Worm (Caenorhabditis elegans) whole organism, late embryonic: ENCODE data around the gene set-27.

Experiments
- ceh-19 ChIP-seq: fragments of 200-800 bp; sonication (Bioruptor generic); optimal IDR thresholded peaks from 2 replicates; lab custom pipeline; 2018; ENCODE audit warnings: mild to moderate bottlenecking, missing genetic modification characterization, missing compliant biosample characterization
- ceh-9 ChIP-seq: sonication (generic microtip); optimal IDR thresholded peaks from 2 replicates; lab custom pipeline; 2016; ENCODE audit warnings: mild to moderate bottlenecking, missing genetic modification characterization, inconsistent platforms, missing compliant biosample characterization
- fkh-10 ChIP-seq: fragments of 150-350 bp; optimal IDR thresholded peaks from 2 replicates; lab custom pipeline; 2014; ENCODE audit warnings: missing biosample characterization, missing genetic modification reagents, missing genetic modification characterization
- lin-11 ChIP-seq: fragments of 200-800 bp; sonication (Bioruptor generic); optimal IDR thresholded peaks from 2 replicates; lab custom pipeline; 2018; ENCODE audit warnings: mild to moderate bottlenecking, missing genetic modification characterization, missing compliant biosample characterization
- pax-1 ChIP-seq: fragments of 150-350 bp; optimal IDR thresholded peaks from 2 replicates; lab custom pipeline; 2014; ENCODE audit warnings: missing biosample characterization, missing genetic modification characterization

DNA sequence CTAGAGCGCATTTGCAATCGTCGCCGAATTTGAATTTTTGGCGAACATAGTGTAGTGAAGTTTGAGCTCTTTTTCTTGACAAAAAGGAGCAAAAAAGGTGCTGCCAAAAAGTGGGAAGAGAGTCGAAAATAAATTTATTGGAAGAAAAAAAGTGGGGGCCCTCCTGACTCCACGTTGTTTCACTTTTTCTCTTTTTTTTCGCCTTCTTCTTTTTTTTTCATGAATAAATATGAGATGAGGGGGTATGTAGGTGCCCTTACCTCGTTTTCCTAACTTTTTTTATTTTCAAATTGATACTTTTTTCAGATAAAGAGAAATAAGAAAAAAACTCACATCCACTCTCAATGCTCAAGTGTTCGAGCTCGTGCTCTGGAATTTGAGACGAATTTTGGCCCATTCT, 14.7 kb upstream of the set-27 start, which contains the start of the genes Y71H2AL.2, Y71H2AL.4 and pbo-1:
- TF ChIP-seq lin-11 = no peak
- no peak for TF ChIP-seq ceh-9 (tag; lab: Kevin White, UChicago)
- TF ChIP-seq fkh-10 (GFP tag; lab: Kevin White, UChicago) = no peak
- TF ChIP-seq pax-1 = no peak
- no peak for TF ChIP-seq ceh-19 (GFP tag; lab: Kevin White, UChicago)
